Worm (Caenorhabditis elegans): ENCODE results near the gene srd-55.

- no peak for TF ChIP-seq unc-62 (GFP tag; optimal IDR thresholded peaks at IDR 0.05)
- TF ChIP-seq nhr-28 (tag; optimal IDR thresholded peaks at IDR 0.05): no peak
- no peak for TF ChIP-seq ZK546.5 (tag; optimal IDR thresholded peaks at IDR 0.05)
Measured at ce11 chrII:7385442-7385841, 22.9 kb upstream of the srd-55 start, which contains the start of gene sre-3.

Measured in whole organism, L3 larva.